Worm (Caenorhabditis elegans): ENCODE data around the gene C25H3.11.
A peak's percentile ranks its signal among the peaks of the same experiment; 100 is the strongest.

C25H3.11 gene

DNA sequence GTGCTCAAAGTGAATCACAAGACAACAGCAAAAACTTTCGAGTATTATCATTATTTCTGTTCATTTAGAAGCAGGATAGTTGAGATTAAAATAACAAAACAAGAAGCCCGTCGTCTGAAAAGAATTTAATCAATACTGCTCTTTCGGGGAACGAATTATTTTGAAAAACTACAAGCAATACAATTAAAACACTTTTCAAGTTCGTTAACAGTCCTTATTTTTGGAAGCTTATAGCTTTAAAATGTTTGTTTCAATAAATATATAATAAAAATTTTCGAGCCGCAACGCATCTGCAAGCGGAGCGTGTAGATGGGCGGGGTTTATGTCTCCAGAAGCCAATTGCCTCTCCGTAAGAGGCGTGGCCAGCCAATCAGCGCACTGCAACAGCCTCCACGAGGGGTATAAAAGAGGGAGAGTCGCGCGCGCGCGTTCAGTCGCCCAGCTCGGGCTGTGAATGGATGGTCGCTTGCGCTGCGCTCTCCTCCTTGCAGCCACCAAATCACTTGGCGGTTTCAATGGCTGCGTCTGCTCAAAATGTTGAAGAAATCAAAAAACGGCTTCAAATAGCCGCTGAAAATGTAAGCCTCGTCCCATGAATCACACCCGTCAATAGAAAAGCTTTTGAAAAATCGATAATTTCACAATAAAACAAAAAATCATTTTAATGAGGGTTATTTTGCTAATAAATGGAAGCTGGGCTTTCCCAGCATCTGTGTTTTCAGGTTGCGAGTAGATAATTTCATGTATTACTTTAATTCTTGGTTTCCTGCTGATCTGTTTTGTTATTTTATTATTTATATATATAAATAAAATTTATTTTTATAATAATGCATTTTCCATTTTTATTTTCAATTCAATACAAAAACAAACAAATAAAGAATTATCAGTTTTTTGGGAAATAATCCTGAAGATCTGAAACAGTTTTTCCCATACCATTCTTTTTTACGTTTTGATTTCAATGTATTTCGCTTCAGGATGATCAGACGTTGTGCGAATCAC, 27.8 kb downstream of the C25H3.11 start, which contains the start of the genes ift-43 and mdt-26:
Gene ift-43 (minus strand): TSS at position 51 of the 999 bp plus-strand sequence.
Gene mdt-26 (plus strand): TSS at position 446 of the 999 bp plus-strand sequence.
- no peak for TF ChIP-seq lin-32 (GFP tag; optimal IDR thresholded peaks at IDR 0.05)
- TF ChIP-seq ceh-43 (GFP tag; optimal IDR thresholded peaks at IDR 0.05), result no peak
- TF ChIP-seq mls-2 (tag; optimal IDR thresholded peaks at IDR 0.05), result peak; percentile 40
- peak; percentile 32 for TF ChIP-seq flh-1 (GFP tag; optimal IDR thresholded peaks at IDR 0.05)
- TF ChIP-seq elt-1 (tag; optimal IDR thresholded peaks at IDR 0.05; ENCODE audit: borderline replicate concordance, insufficient read depth), result no peak
- no peak for TF ChIP-seq ceh-39 (tag; optimal IDR thresholded peaks at IDR 0.05)
- TF ChIP-seq snpc-4 (tag; optimal IDR thresholded peaks at IDR 0.05), result no peak
- TF ChIP-seq lin-13 (tag; optimal IDR thresholded peaks at IDR 0.05), result peak; percentile 73
- TF ChIP-seq unc-39 (tag; optimal IDR thresholded peaks at IDR 0.05), result no peak
- no peak for TF ChIP-seq ceh-83 (GFP tag; optimal IDR thresholded peaks at IDR 0.05)
- peak; percentile 55 for TF ChIP-seq hlh-1 (tag; optimal IDR thresholded peaks at IDR 0.05)
- peak; percentile 78 for TF ChIP-seq ham-2 (GFP tag; optimal IDR thresholded peaks at IDR 0.05)
- TF ChIP-seq nhr-12 (tag; optimal IDR thresholded peaks at IDR 0.05), result no peak
- TF ChIP-seq nhr-76 (tag; optimal IDR thresholded peaks at IDR 0.05), result no peak
- peak; percentile 42 for TF ChIP-seq mep-1 (tag; optimal IDR thresholded peaks at IDR 0.05)
- no peak for TF ChIP-seq bed-3 (GFP tag; optimal IDR thresholded peaks at IDR 0.05)
- TF ChIP-seq nhr-2 (tag; optimal IDR thresholded peaks at IDR 0.05), result no peak
- peak; percentile 86 for TF ChIP-seq lsy-2 (tag; optimal IDR thresholded peaks at IDR 0.05)
- TF ChIP-seq mab-5 (tag; optimal IDR thresholded peaks at IDR 0.05), result peak; percentile 48
- peak; percentile 36 for TF ChIP-seq ces-1 (GFP tag; optimal IDR thresholded peaks at IDR 0.05)
- TF ChIP-seq pha-4 (tag; optimal IDR thresholded peaks at IDR 0.05), result peak; percentile 53
- TF ChIP-seq elt-3 (tag; optimal IDR thresholded peaks at IDR 0.05), result no peak
- TF ChIP-seq ztf-11 (tag; optimal IDR thresholded peaks at IDR 0.05), result peak; percentile 20
- peak; percentile 42 for TF ChIP-seq unc-62 (GFP tag; optimal IDR thresholded peaks at IDR 0.05)
- TF ChIP-seq unc-120 (tag; optimal IDR thresholded peaks at IDR 0.05; ENCODE audit: poor library complexity, severe bottlenecking), result peak; percentile 74
- no peak for TF ChIP-seq tbx-8 (GFP tag; optimal IDR thresholded peaks at IDR 0.05)
- no peak for TF ChIP-seq nhr-237 (tag; optimal IDR thresholded peaks at IDR 0.05)
- peak; percentile 85 for TF ChIP-seq sptf-1 (tag; optimal IDR thresholded peaks at IDR 0.05)
- no peak for TF ChIP-seq sem-2 (GFP tag; optimal IDR thresholded peaks at IDR 0.05)
- TF ChIP-seq nhr-28 (tag; optimal IDR thresholded peaks at IDR 0.05), result no peak
- TF ChIP-seq drap-1 (GFP tag; optimal IDR thresholded peaks at IDR 0.05), result peak; percentile 70
- TF ChIP-seq zip-8 (tag; optimal IDR thresholded peaks at IDR 0.05), result no peak
- peak; percentile 80 for TF ChIP-seq cnd-1 (tag; optimal IDR thresholded peaks at IDR 0.05)
- no peak for TF ChIP-seq blmp-1 (tag; optimal IDR thresholded peaks at IDR 0.05)
- TF ChIP-seq M03D4.4 (tag; optimal IDR thresholded peaks at IDR 0.05), result peak; percentile 67

DNA sequence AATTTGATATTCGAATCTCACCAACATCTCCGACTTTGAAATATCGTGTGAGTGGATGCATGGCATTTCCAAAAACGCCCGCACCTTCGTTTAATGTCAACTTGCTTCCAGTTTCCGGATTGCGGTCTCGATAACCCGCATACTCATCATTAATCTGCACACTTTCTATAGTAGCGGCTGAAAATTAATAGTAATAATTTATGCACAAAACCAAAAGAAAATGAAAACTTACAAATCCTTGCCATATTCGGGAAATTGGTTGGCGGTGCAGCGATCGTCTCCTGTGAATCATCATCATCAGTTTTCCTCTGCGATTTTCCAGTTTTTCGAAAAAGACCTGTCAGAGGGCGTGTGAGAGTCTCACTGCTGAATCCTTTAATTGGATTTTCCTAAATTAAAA, 28.7 kb downstream of the C25H3.11 start:
- no peak for TF ChIP-seq unc-62 (GFP tag; optimal IDR thresholded peaks at IDR 0.05)

DNA sequence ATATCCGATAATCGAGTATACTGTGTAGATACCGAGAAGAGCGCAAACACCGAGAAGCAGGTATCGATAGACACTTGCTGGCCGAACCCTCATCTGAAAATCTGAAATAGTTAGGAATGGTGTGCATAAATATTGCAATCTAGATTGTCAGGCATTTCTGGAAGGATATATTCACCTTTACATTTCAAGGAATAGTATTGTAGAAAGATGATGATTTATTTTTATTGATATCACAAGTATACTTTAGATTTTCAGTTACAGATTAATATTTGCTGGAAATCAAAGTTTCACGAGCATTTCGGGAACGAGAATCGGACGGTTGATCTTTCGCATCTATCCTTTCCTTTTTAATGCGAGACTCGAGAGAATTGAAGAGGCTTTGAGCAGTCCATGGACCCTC, 29.2 kb downstream of the C25H3.11 start, which contains the start of gene fut-3:
Gene fut-3 (minus strand): TSS at position 101 of the 400 bp plus-strand sequence.
- TF ChIP-seq hlh-1 (tag; optimal IDR thresholded peaks at IDR 0.05) (no peak), sptf-1 (tag; optimal IDR thresholded peaks at IDR 0.05) (no peak), ham-2 (GFP tag; optimal IDR thresholded peaks at IDR 0.05) (no peak), unc-39 (tag; optimal IDR thresholded peaks at IDR 0.05) (no peak), drap-1 (GFP tag; optimal IDR thresholded peaks at IDR 0.05) (no peak), zip-8 (tag; optimal IDR thresholded peaks at IDR 0.05) (no peak)
